Fruit fly (Drosophila melanogaster) Kc167 (cell line): ENCODE results near the gene CG17344.

Source experiments
- Myc ChIP-seq: fragments of >200 bp; optimal IDR thresholded peaks from 2 replicates; lab custom pipeline; 2017; ENCODE audit warnings: missing external identifiers
- insv ChIP-seq: fragments of >200 bp; optimal IDR thresholded peaks from 3 replicates; lab custom pipeline; 2018; ENCODE audit warnings: missing external identifiers
- psq ChIP-seq: fragments of >200 bp; optimal IDR thresholded peaks from 2 replicates; lab custom pipeline; 2017; ENCODE audit warnings: missing external identifiers

- TF ChIP-seq Myc (lab: Kevin White, UChicago) = no peak
- TF ChIP-seq psq (lab: Kevin White, UChicago) = no peak
- TF ChIP-seq insv (lab: Kevin White, UChicago) = no peak
Observed at dm6 chr2L:19138361-19139041, 36.7 kb downstream of the CG17344 start.
